Worm (Caenorhabditis elegans): ENCODE measurements around the gene R09H10.6.

DNA sequence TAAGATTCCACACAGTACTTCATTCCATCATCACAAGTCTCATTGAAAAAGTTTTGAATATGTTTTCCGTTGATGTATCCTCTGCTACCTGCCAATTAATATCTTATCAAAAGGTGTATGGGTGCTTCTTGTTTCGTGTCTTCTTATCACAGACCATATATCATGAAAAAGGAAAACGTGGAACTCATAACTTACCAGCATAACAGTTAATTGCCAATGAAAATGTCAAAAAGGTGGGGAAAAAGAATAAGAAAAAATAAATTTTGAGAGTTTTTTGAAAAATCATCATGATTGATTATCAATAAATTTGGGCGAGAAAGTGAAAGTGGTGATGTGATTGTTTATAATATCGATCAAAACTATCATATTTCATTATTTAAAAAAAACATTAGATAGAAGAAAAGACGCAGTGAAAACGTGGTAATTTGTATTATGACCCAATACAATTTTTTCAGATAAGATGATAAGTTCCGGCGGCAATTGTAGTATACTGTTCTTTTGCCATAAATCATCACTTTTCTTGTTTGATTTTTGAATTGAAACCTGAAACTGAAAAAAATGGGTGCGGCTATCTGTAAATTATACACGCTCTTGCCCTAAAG, 22.7 kb downstream of the R09H10.6 start, which contains the start of gene F56C4.4:
- TF ChIP-seq xnd-1 (tag; optimal IDR thresholded peaks at IDR 0.05) (no peak), Y56A3A.18 (GFP tag; IDR thresholded peaks at IDR 0.05) (no peak), attf-5 (GFP tag; optimal IDR thresholded peaks at IDR 0.05) (no peak), F52B5.7 (tag; optimal IDR thresholded peaks at IDR 0.05) (no peak), unc-62 (GFP tag; optimal IDR thresholded peaks at IDR 0.05) (peak; percentile 53), rec-8 (tag; optimal IDR thresholded peaks at IDR 0.05) (no peak), zfh-2 (GFP tag; conservative IDR thresholded peaks at IDR 0.05) (no peak), attf-3 (GFP tag; conservative IDR thresholded peaks at IDR 0.05) (no peak)
